Worm (Caenorhabditis elegans) whole organism, L2 larva: ENCODE measurements around the gene C49C8.2.

Source experiments
- ama-1 ChIP-seq: fragments of 150-350 bp; optimal IDR thresholded peaks from 2 replicates; lab custom pipeline; 2018; ENCODE audit warnings: inconsistent platforms
- blmp-1 ChIP-seq: sonication (generic microtip); optimal IDR thresholded peaks from 2 replicates; lab custom pipeline; 2017; ENCODE audit warnings: missing genetic modification characterization, mild to moderate bottlenecking, missing compliant biosample characterization, antibody characterized with exemption, moderate library complexity; ENCODE audit not compliant: insufficient read depth
- ceh-82 ChIP-seq: fragments of 150-350 bp; optimal IDR thresholded peaks from 2 replicates; lab custom pipeline; 2014; ENCODE audit warnings: missing biosample characterization, missing genetic modification characterization
- mab-5 ChIP-seq: fragments of 150-350 bp; optimal IDR thresholded peaks from 2 replicates; lab custom pipeline; 2014; ENCODE audit warnings: missing biosample characterization, missing genetic modification characterization
- nhr-237 ChIP-seq: fragments of 150-350 bp; optimal IDR thresholded peaks from 2 replicates; lab custom pipeline; 2014; ENCODE audit warnings: missing biosample characterization, missing genetic modification characterization
- nhr-77 ChIP-seq: fragments of 150-350 bp; optimal IDR thresholded peaks from 2 replicates; lab custom pipeline; 2014; ENCODE audit warnings: missing biosample characterization, missing genetic modification characterization
- sem-4 ChIP-seq: fragments of 150-350 bp; optimal IDR thresholded peaks from 2 replicates; lab custom pipeline; 2014; ENCODE audit warnings: missing biosample characterization, missing genetic modification reagents, missing genetic modification characterization
- skn-1 ChIP-seq: sonication (generic microtip); optimal IDR thresholded peaks from 2 replicates; lab custom pipeline; 2017; ENCODE audit warnings: missing biosample characterization, missing genetic modification characterization
- snpc-4 ChIP-seq: fragments of 150-350 bp; optimal IDR thresholded peaks from 2 replicates; lab custom pipeline; 2014; ENCODE audit warnings: missing biosample characterization, missing genetic modification characterization
- unc-62 ChIP-seq: fragments of 150-350 bp; optimal IDR thresholded peaks from 2 replicates; lab custom pipeline; 2014; ENCODE audit warnings: missing biosample characterization, missing genetic modification reagents, missing genetic modification characterization
- ztf-11 ChIP-seq: sonication (generic microtip); optimal IDR thresholded peaks from 2 replicates; lab custom pipeline; 2017; ENCODE audit warnings: missing biosample characterization, missing genetic modification characterization
- ztf-4 ChIP-seq: fragments of 150-350 bp; optimal IDR thresholded peaks from 2 replicates; lab custom pipeline; 2014; ENCODE audit warnings: missing biosample characterization, missing genetic modification characterization

- no peak for TF ChIP-seq nhr-77 (tag; lab: Kevin White, UChicago)
- TF ChIP-seq skn-1, result no peak
- no peak for TF ChIP-seq ztf-11 (tag; lab: Kevin White, UChicago)
- no peak for TF ChIP-seq blmp-1 (tag; lab: Kevin White, UChicago)
- no peak for TF ChIP-seq nhr-237 (tag; lab: Kevin White, UChicago)
- TF ChIP-seq mab-5, result no peak
- no peak for TF ChIP-seq sem-4 (tag; lab: Kevin White, UChicago)
- no peak for TF ChIP-seq snpc-4 (tag; lab: Kevin White, UChicago)
- TF ChIP-seq unc-62 (GFP tag; lab: Kevin White, UChicago), result no peak
- TF ChIP-seq ceh-82 (tag; lab: Kevin White, UChicago), result no peak
- no peak for TF ChIP-seq ztf-4 (tag; lab: Kevin White, UChicago)
- TF ChIP-seq ama-1 (lab: Kevin White, UChicago), result no peak
Observed at ce11 chrIV:8615314-8615713, 35.6 kb upstream of the C49C8.2 start.
